Fruit fly (Drosophila melanogaster) whole organism, embryonic: ENCODE results near the gene CG17327.
A peak's percentile ranks its signal among the peaks of the same experiment; 100 is the strongest.

Experiments
- B-H1 ChIP-seq: fragments of 200-800 bp; sonication (Bioruptor generic); IDR thresholded peaks from 3 replicates; pipeline ENCODE4 v1.3.6; 2022; ENCODE audit warnings: missing biosample characterization, missing genetic modification characterization
- Bteb2 ChIP-seq: fragments of 200-800 bp; sonication (Bioruptor generic); optimal IDR thresholded peaks from 2 replicates; lab custom pipeline; 2016; ENCODE audit warnings: missing biosample characterization, missing genetic modification characterization
- CG10321 ChIP-seq: fragments of 200-800 bp; sonication (Bioruptor generic); IDR thresholded peaks from 2 replicates; pipeline ENCODE4 v1.3.6; 2022; ENCODE audit warnings: missing biosample characterization, missing genetic modification characterization
- CG10979 ChIP-seq: fragments of 200-800 bp; sonication (Bioruptor generic); optimal IDR thresholded peaks from 2 replicates; lab custom pipeline; 2018; ENCODE audit warnings: missing biosample characterization, mild to moderate bottlenecking, missing genetic modification characterization, moderate library complexity
- CG13287 ChIP-seq: fragments of 200-800 bp; sonication (Bioruptor generic); IDR thresholded peaks from 2 replicates; pipeline ENCODE4 v1.3.6; 2022; ENCODE audit warnings: missing biosample characterization, missing genetic modification characterization; ENCODE audit not compliant: partially characterized antibody
- CG13424 ChIP-seq: fragments of 200-800 bp; sonication (Bioruptor generic); optimal IDR thresholded peaks from 2 replicates; lab custom pipeline; 2019; ENCODE audit warnings: missing biosample characterization, mild to moderate bottlenecking, missing genetic modification characterization, moderate library complexity
- CG14667 ChIP-seq: fragments of 200-800 bp; sonication (Bioruptor generic); IDR thresholded peaks from 2 replicates; pipeline ENCODE4 v1.3.6; 2022; ENCODE audit warnings: missing biosample characterization, missing genetic modification characterization
- CG14965 ChIP-seq: fragments of 200-800 bp; sonication (Bioruptor generic); optimal IDR thresholded peaks from 2 replicates; lab custom pipeline; 2016; ENCODE audit warnings: missing biosample characterization, missing genetic modification characterization, borderline replicate concordance
- CG15011 ChIP-seq: fragments of 200-800 bp; sonication (Bioruptor generic); optimal IDR thresholded peaks from 3 replicates; lab custom pipeline; 2018; ENCODE audit warnings: missing biosample characterization, mild to moderate bottlenecking, missing genetic modification characterization
- CG1602 ChIP-seq: fragments of 200-800 bp; sonication (Bioruptor generic); optimal IDR thresholded peaks from 3 replicates; lab custom pipeline; 2016; ENCODE audit warnings: missing biosample characterization, missing genetic modification characterization
- CG16863 ChIP-seq: fragments of 200-800 bp; sonication (Bioruptor generic); optimal IDR thresholded peaks from 3 replicates; lab custom pipeline; 2016; ENCODE audit warnings: missing biosample characterization, missing genetic modification characterization
- CG17568 ChIP-seq: fragments of 200-800 bp; sonication (Bioruptor generic); optimal IDR thresholded peaks from 2 replicates; lab custom pipeline; 2018; ENCODE audit warnings: missing biosample characterization, mild to moderate bottlenecking, missing genetic modification characterization, moderate library complexity
- CG1832 ChIP-seq: fragments of 200-800 bp; sonication (Bioruptor generic); optimal IDR thresholded peaks from 2 replicates; lab custom pipeline; 2017; ENCODE audit warnings: missing biosample characterization, mild to moderate bottlenecking, missing genetic modification characterization, inconsistent platforms
- CG30431 ChIP-seq: fragments of 200-800 bp; sonication (Bioruptor generic); optimal IDR thresholded peaks from 2 replicates; lab custom pipeline; 2017; ENCODE audit warnings: missing biosample characterization, missing genetic modification characterization
- CG33557 ChIP-seq: fragments of 200-800 bp; sonication (Bioruptor generic); optimal IDR thresholded peaks from 2 replicates; lab custom pipeline; 2019; ENCODE audit warnings: missing biosample characterization, mild to moderate bottlenecking, missing genetic modification characterization, moderate library complexity
- CG34376 ChIP-seq: fragments of 200-800 bp; sonication (Bioruptor generic); optimal IDR thresholded peaks from 2 replicates; lab custom pipeline; 2018; ENCODE audit warnings: missing biosample characterization, mild to moderate bottlenecking, missing genetic modification characterization
- CG5953 ChIP-seq: fragments of 200-800 bp; sonication (Bioruptor generic); IDR thresholded peaks from 2 replicates; pipeline ENCODE4 v1.3.6; 2022; ENCODE audit warnings: missing biosample characterization, missing genetic modification characterization
- CG6689 ChIP-seq: fragments of 200-800 bp; sonication (Bioruptor generic); IDR thresholded peaks from 2 replicates; pipeline ENCODE4 v1.3.6; 2022; ENCODE audit warnings: missing biosample characterization, missing genetic modification characterization
- CG6854 ChIP-seq: fragments of 200-800 bp; sonication (Bioruptor generic); optimal IDR thresholded peaks from 3 replicates; lab custom pipeline; 2017; ENCODE audit warnings: missing biosample characterization, mild to moderate bottlenecking, missing genetic modification characterization
- CG7271 ChIP-seq: fragments of 200-800 bp; sonication (Bioruptor generic); optimal IDR thresholded peaks from 2 replicates; lab custom pipeline; 2018; ENCODE audit warnings: missing biosample characterization, mild to moderate bottlenecking, missing genetic modification characterization, moderate library complexity
- CG7556 ChIP-seq: fragments of 200-800 bp; sonication (Bioruptor generic); optimal IDR thresholded peaks from 2 replicates; lab custom pipeline; 2017; ENCODE audit warnings: missing biosample characterization, mild to moderate bottlenecking, missing genetic modification characterization
- CG7839 ChIP-seq: fragments of 200-800 bp; sonication (Bioruptor generic); optimal IDR thresholded peaks from 3 replicates; lab custom pipeline; 2018; ENCODE audit warnings: missing biosample characterization, mild to moderate bottlenecking, missing genetic modification characterization, moderate library complexity
- CG7987 ChIP-seq: fragments of 200-800 bp; sonication (Bioruptor generic); optimal IDR thresholded peaks from 2 replicates; lab custom pipeline; 2018; ENCODE audit warnings: missing biosample characterization, mild to moderate bottlenecking, missing genetic modification characterization, moderate library complexity
- CG8944 ChIP-seq: fragments of 200-800 bp; sonication (Bioruptor generic); optimal IDR thresholded peaks from 3 replicates; lab custom pipeline; 2016; ENCODE audit warnings: missing biosample characterization, missing genetic modification characterization
- CG9876 ChIP-seq: fragments of 200-800 bp; sonication (Bioruptor generic); optimal IDR thresholded peaks from 2 replicates; lab custom pipeline; 2016; ENCODE audit warnings: missing biosample characterization, missing genetic modification characterization
- E2f1 ChIP-seq: fragments of 200-800 bp; sonication (Bioruptor generic); IDR thresholded peaks from 2 replicates; pipeline ENCODE4 v1.3.6; 2022; ENCODE audit warnings: missing biosample characterization, missing genetic modification characterization
- Gug ChIP-seq: fragments of 200-800 bp; sonication (Bioruptor generic); IDR thresholded peaks from 4 replicates; pipeline ENCODE4 v1.3.6; 2022; ENCODE audit warnings: missing biosample characterization, missing genetic modification characterization
- Lhr ChIP-seq: fragments of 200-800 bp; sonication (Bioruptor generic); optimal IDR thresholded peaks from 3 replicates; lab custom pipeline; 2017; ENCODE audit warnings: mild to moderate bottlenecking, missing biosample characterization, missing genetic modification reagents, missing genetic modification characterization
- Lpt ChIP-seq: fragments of >200 bp; optimal IDR thresholded peaks from 2 replicates; lab custom pipeline; 2018; ENCODE audit warnings: missing biosample characterization, missing genetic modification characterization
- MBD-R2 ChIP-seq: fragments of 200-800 bp; sonication (Bioruptor generic); IDR thresholded peaks from 2 replicates; pipeline ENCODE4 v1.3.6; 2022; ENCODE audit warnings: missing biosample characterization, missing genetic modification characterization
- Meics ChIP-seq: fragments of 200-800 bp; sonication (Bioruptor generic); optimal IDR thresholded peaks from 2 replicates; lab custom pipeline; 2017; ENCODE audit warnings: missing biosample characterization, mild to moderate bottlenecking, missing genetic modification characterization
- NFAT ChIP-seq: fragments of 200-800 bp; sonication (Bioruptor generic); IDR thresholded peaks from 2 replicates; pipeline ENCODE4 v1.3.6; 2022; ENCODE audit warnings: missing biosample characterization, missing genetic modification characterization
- Oli ChIP-seq: fragments of 200-800 bp; sonication (Bioruptor generic); optimal IDR thresholded peaks from 2 replicates; lab custom pipeline; 2018; ENCODE audit warnings: missing biosample characterization, mild to moderate bottlenecking, missing genetic modification characterization, moderate library complexity
- Poxn ChIP-seq: fragments of 200-800 bp; sonication (Bioruptor generic); IDR thresholded peaks from 2 replicates; pipeline ENCODE4 v1.3.6; 2022; ENCODE audit warnings: missing biosample characterization, missing genetic modification characterization
- Sox100B ChIP-seq: fragments of 200-800 bp; sonication (Bioruptor generic); optimal IDR thresholded peaks from 3 replicates; lab custom pipeline; 2018; ENCODE audit warnings: missing biosample characterization, mild to moderate bottlenecking, missing genetic modification characterization
- Spps ChIP-seq: fragments of 200-800 bp; sonication (Bioruptor generic); optimal IDR thresholded peaks from 2 replicates; lab custom pipeline; 2018; ENCODE audit warnings: missing biosample characterization, mild to moderate bottlenecking, missing genetic modification characterization
- TFAM ChIP-seq: fragments of 200-800 bp; sonication (Bioruptor generic); optimal IDR thresholded peaks from 2 replicates; lab custom pipeline; 2017; ENCODE audit warnings: missing biosample characterization, missing genetic modification characterization, inconsistent platforms
- caup ChIP-seq: fragments of 200-800 bp; sonication (Bioruptor generic); optimal IDR thresholded peaks from 3 replicates; lab custom pipeline; 2017; ENCODE audit warnings: missing biosample characterization, mild to moderate bottlenecking, missing genetic modification characterization, moderate library complexity; ENCODE audit not compliant: severe bottlenecking
- esg ChIP-seq: fragments of 200-800 bp; sonication (Bioruptor generic); conservative IDR thresholded peaks from 2 replicates; pipeline ENCODE4 v1.3.6; 2022; ENCODE audit warnings: missing biosample characterization, missing genetic modification characterization
- ftz-f1 ChIP-seq: fragments of 200-800 bp; sonication (Bioruptor generic); optimal IDR thresholded peaks from 2 replicates; lab custom pipeline; 2016; ENCODE audit warnings: missing biosample characterization, missing genetic modification characterization
- gfzf ChIP-seq: fragments of 200-800 bp; sonication (Bioruptor generic); optimal IDR thresholded peaks from 2 replicates; lab custom pipeline; 2016; ENCODE audit warnings: missing biosample characterization, mild to moderate bottlenecking, missing genetic modification characterization, moderate library complexity
- insv ChIP-seq, 2 experiments: fragments of 200-800 bp; sonication (Bioruptor generic); optimal IDR thresholded peaks; 3 replicates each; lab custom pipeline; 2016 to 2018; ENCODE audit warnings: missing biosample characterization in 2 of 2, missing genetic modification characterization in 2 of 2
- kni ChIP-seq: fragments of 200-800 bp; sonication (Bioruptor generic); optimal IDR thresholded peaks from 3 replicates; lab custom pipeline; 2017; ENCODE audit warnings: mild to moderate bottlenecking, missing biosample characterization, missing genetic modification reagents, missing genetic modification characterization
- prd ChIP-seq, 3 experiments: fragments of >200 bp in 2 of 3; fragments of 200-800 bp in 1 of 3; sonication (Bioruptor generic) in 1 of 3; optimal IDR thresholded peaks in 2 of 3; IDR thresholded peaks in 1 of 3; 2 replicates in 2 of 3; 3 replicates in 1 of 3; pipeline versions ENCODE4 v1.3.6 to Lab custom; 2017 to 2022; ENCODE audit warnings: missing biosample characterization in 1 of 3, missing genetic modification characterization in 1 of 3
- pros ChIP-seq: fragments of 200-800 bp; sonication (Bioruptor generic); optimal IDR thresholded peaks from 3 replicates; lab custom pipeline; 2019; ENCODE audit warnings: missing biosample characterization, mild to moderate bottlenecking, missing genetic modification characterization, moderate library complexity
- rib ChIP-seq: fragments of 200-800 bp; sonication (Bioruptor generic); IDR thresholded peaks from 2 replicates; pipeline ENCODE4 v1.3.6; 2022; ENCODE audit warnings: missing biosample characterization, missing genetic modification characterization
- sd ChIP-seq: fragments of 200-800 bp; sonication (Bioruptor generic); optimal IDR thresholded peaks from 3 replicates; lab custom pipeline; 2018; ENCODE audit warnings: missing biosample characterization, mild to moderate bottlenecking, missing genetic modification characterization, moderate library complexity
- slbo ChIP-seq: fragments of 200-800 bp; sonication (Bioruptor generic); IDR thresholded peaks from 2 replicates; pipeline ENCODE4 v1.3.6; 2022; ENCODE audit warnings: missing biosample characterization, missing genetic modification characterization
- stc ChIP-seq: fragments of 200-800 bp; sonication (Bioruptor generic); IDR thresholded peaks from 2 replicates; pipeline ENCODE4 v1.3.6; 2022; ENCODE audit warnings: missing biosample characterization, missing genetic modification characterization
- tap ChIP-seq: fragments of 200-800 bp; optimal IDR thresholded peaks from 3 replicates; lab custom pipeline; 2019; ENCODE audit warnings: missing biosample characterization, mild to moderate bottlenecking, missing genetic modification characterization, moderate library complexity
- tna ChIP-seq: fragments of 200-800 bp; sonication (Bioruptor generic); IDR thresholded peaks from 2 replicates; pipeline ENCODE4 v1.3.6; 2022; ENCODE audit warnings: missing biosample characterization, missing genetic modification characterization; ENCODE audit not compliant: partially characterized antibody

The CG17327 gene

DNA sequence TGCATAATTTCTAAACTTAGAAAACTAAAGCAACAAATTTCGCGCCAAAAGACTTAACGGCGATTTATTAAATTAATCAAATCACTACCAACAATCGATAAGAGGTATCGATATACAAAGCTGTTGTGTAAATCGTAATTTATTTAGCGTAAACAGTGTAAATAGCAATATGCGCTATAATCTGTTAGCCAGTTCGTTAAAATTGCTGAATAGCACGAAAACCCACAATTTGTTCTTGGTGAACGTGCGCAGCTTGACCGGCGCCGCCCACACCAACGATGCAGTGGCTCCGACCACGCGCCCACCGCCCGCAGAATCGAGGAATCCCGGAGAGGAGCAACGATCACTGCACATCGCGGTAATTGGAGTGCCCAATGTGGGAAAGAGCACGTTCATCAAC lies 2.0 kb downstream of the CG17327 start, which contains the start of gene CG7488 (continued):
- TF ChIP-seq prd (optimal IDR thresholded peaks at IDR 0.05; lab: Kevin White, UChicago) (no peak), prd (GFP tag; IDR thresholded peaks at IDR 0.05; lab: Robert Waterston, UW) (no peak), NFAT (no peak), CG6854 (GFP tag; lab: Kevin White, UChicago) (no peak), insv (GFP tag; optimal IDR thresholded peaks at IDR 0.05; lab: Kevin White, UChicago) (no peak), CG7839 (tag; lab: Kevin White, UChicago) (no peak), CG30431 (GFP tag; lab: Kevin White, UChicago) (no peak), Lpt (GFP tag; lab: Kevin White, UChicago) (no peak), MBD-R2 (GFP tag; lab: Robert Waterston, UW) (peak; percentile 62), gfzf (peak; percentile 13), Lhr (GFP tag; lab: Kevin White, UChicago) (no peak), CG17568 (GFP tag; lab: Kevin White, UChicago) (no peak), Bteb2 (GFP tag; lab: Kevin White, UChicago) (no peak), Gug (GFP tag; lab: Robert Waterston, UW) (no peak), caup (GFP tag; lab: Kevin White, UChicago) (no peak), CG7556 (GFP tag; lab: Kevin White, UChicago) (no peak), CG33557 (no peak), CG16863 (GFP tag; lab: Kevin White, UChicago) (no peak), Poxn (GFP tag; lab: Robert Waterston, UW) (no peak), CG13287 (GFP tag; lab: Robert Waterston, UW) (peak; percentile 92), Sox100B (GFP tag; lab: Kevin White, UChicago) (no peak), CG1602 (GFP tag; lab: Kevin White, UChicago) (no peak), CG10321 (GFP tag; lab: Robert Waterston, UW) (no peak), Oli (tag; lab: Kevin White, UChicago) (no peak), CG9876 (no peak), rib (GFP tag; lab: Robert Waterston, UW) (no peak), stc (no peak), esg (no peak), CG1832 (GFP tag; lab: Kevin White, UChicago) (no peak), CG13424 (no peak), CG8944 (GFP tag; lab: Kevin White, UChicago) (no peak), tna (peak; percentile 85), E2f1 (GFP tag; lab: Robert Waterston, UW) (no peak), TFAM (GFP tag; lab: Kevin White, UChicago) (no peak), CG14667 (GFP tag; lab: Robert Waterston, UW) (no peak), CG14965 (no peak), CG34376 (no peak), CG5953 (GFP tag; lab: Robert Waterston, UW) (no peak), CG7987 (no peak), CG10979 (tag; lab: Kevin White, UChicago) (no peak), slbo (no peak), Meics (no peak), CG7271 (tag; lab: Kevin White, UChicago) (no peak), kni (GFP tag; lab: Kevin White, UChicago) (no peak), pros (no peak), sd (tag; lab: Kevin White, UChicago) (no peak), tap (tag; lab: Kevin White, UChicago) (no peak), CG15011 (GFP tag; lab: Kevin White, UChicago) (no peak), Spps (tag; lab: Kevin White, UChicago) (no peak), CG6689 (GFP tag; lab: Robert Waterston, UW) (no peak), B-H1 (GFP tag; lab: Robert Waterston, UW) (no peak), ftz-f1 (GFP tag; lab: Kevin White, UChicago) (no peak)
